Fruit fly (Drosophila melanogaster) whole organism, pupa: ENCODE data around the gene CG7079.

Experiments used
- CG12605 ChIP-seq: fragments of 200-800 bp; sonication (Bioruptor generic); IDR thresholded peaks from 2 replicates; pipeline ENCODE4 v1.3.6; 2022; ENCODE audit warnings: missing biosample characterization, missing genetic modification characterization
- CG14655 ChIP-seq: fragments of 200-800 bp; sonication (Bioruptor generic); optimal IDR thresholded peaks from 3 replicates; lab custom pipeline; 2017; ENCODE audit warnings: mild to moderate bottlenecking, missing biosample characterization, missing genetic modification reagents, missing genetic modification characterization
- CG4496 ChIP-seq: fragments of 200-800 bp; sonication (Bioruptor generic); IDR thresholded peaks from 3 replicates; pipeline ENCODE4 v1.3.6; 2022; ENCODE audit warnings: missing biosample characterization, missing genetic modification characterization
- EcR ChIP-seq: fragments of 200-800 bp; sonication (Bioruptor generic); optimal IDR thresholded peaks from 3 replicates; lab custom pipeline; 2019; ENCODE audit warnings: missing biosample characterization, missing genetic modification characterization, mild to moderate bottlenecking, moderate library complexity, missing genetic modification reagents
- Pif1A ChIP-seq: fragments of 200-800 bp; sonication (Bioruptor generic); optimal IDR thresholded peaks from 3 replicates; lab custom pipeline; 2016; ENCODE audit warnings: missing biosample characterization, missing genetic modification characterization
- Snoo ChIP-seq: fragments of 200-800 bp; sonication (Bioruptor generic); optimal IDR thresholded peaks from 3 replicates; lab custom pipeline; 2017; ENCODE audit warnings: missing biosample characterization, mild to moderate bottlenecking, missing genetic modification characterization, inconsistent platforms
- fd96Ca ChIP-seq: fragments of 200-800 bp; sonication (Bioruptor generic); IDR thresholded peaks from 3 replicates; pipeline ENCODE4 v1.3.6; 2022; ENCODE audit warnings: missing biosample characterization, missing genetic modification characterization
- gl ChIP-seq: fragments of 200-800 bp; sonication (Bioruptor generic); optimal IDR thresholded peaks from 2 replicates; lab custom pipeline; 2018; ENCODE audit warnings: missing biosample characterization, mild to moderate bottlenecking, missing genetic modification characterization

DNA sequence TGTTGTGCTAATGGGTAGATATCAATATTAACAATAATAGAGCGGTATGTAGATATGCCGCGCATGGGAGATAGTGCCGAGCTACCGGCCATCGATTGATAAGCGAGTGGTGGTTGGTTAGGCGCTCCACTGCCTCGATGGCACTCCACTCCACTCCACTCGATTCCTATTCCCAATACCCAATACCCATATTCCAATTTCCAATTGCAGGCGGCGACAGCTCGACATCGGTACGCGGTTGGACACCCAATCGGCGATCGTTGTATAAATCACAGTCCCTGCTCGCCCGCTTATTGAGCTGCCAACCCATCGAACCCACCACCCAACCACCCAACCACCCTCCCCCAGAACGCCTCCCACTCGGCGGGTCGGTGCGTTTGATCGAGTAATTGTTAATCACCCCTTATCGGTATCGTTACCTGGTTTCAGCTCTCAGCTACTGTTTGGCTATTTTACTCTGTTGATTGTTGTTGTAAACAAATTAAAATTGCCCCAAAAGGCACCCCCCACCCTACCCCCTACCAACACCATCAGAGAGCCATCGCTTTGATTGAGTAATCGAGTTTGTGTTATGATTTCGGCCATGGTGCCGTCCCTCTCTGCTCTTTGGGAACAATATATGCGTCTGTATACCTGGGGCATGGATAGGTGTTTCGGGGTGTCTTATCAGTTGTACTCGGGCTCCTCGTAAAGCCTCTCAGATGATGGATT, 32.4 kb upstream of the CG7079 start, which contains the start of gene HHEX:
- no peak for TF ChIP-seq CG4496 (GFP tag; lab: Robert Waterston, UW)
- TF ChIP-seq fd96Ca (GFP tag; lab: Robert Waterston, UW), result no peak
- no peak for TF ChIP-seq Pif1A (GFP tag; lab: Kevin White, UChicago)
- no peak for TF ChIP-seq gl (tag; lab: Kevin White, UChicago)
- no peak for TF ChIP-seq EcR (GFP tag; lab: Kevin White, UChicago)
- TF ChIP-seq Snoo (tag; lab: Kevin White, UChicago), result no peak
- TF ChIP-seq CG14655 (GFP tag; lab: Kevin White, UChicago), result no peak
- no peak for TF ChIP-seq CG12605
